Fruit fly (Drosophila melanogaster) whole organism, pupa: ENCODE results near the gene CG15548.

Experiments
- CG10348 ChIP-seq: fragments of 200-800 bp; sonication (Bioruptor generic); IDR thresholded peaks from 2 replicates; pipeline ENCODE4 v1.3.6; 2022; ENCODE audit warnings: missing biosample characterization, missing genetic modification characterization
- CG12605 ChIP-seq: fragments of 200-800 bp; sonication (Bioruptor generic); IDR thresholded peaks from 2 replicates; pipeline ENCODE4 v1.3.6; 2022; ENCODE audit warnings: missing biosample characterization, missing genetic modification characterization
- CG13204 ChIP-seq: fragments of 200-800 bp; sonication (Bioruptor generic); optimal IDR thresholded peaks from 2 replicates; lab custom pipeline; 2018; ENCODE audit warnings: missing biosample characterization, mild to moderate bottlenecking, missing genetic modification characterization, moderate library complexity
- CG14655 ChIP-seq: fragments of 200-800 bp; sonication (Bioruptor generic); optimal IDR thresholded peaks from 3 replicates; lab custom pipeline; 2017; ENCODE audit warnings: mild to moderate bottlenecking, missing biosample characterization, missing genetic modification reagents, missing genetic modification characterization
- CG15710 ChIP-seq: fragments of 200-800 bp; sonication (Bioruptor generic); optimal IDR thresholded peaks from 2 replicates; lab custom pipeline; 2018; ENCODE audit warnings: missing biosample characterization, mild to moderate bottlenecking, missing genetic modification characterization, moderate library complexity
- CG17806 ChIP-seq: fragments of 200-800 bp; sonication (Bioruptor generic); optimal IDR thresholded peaks from 2 replicates; lab custom pipeline; 2018; ENCODE audit warnings: missing biosample characterization, mild to moderate bottlenecking, missing genetic modification characterization, moderate library complexity
- CG32121 ChIP-seq: fragments of 200-800 bp; sonication (Bioruptor generic); IDR thresholded peaks from 2 replicates; pipeline ENCODE4 v1.3.6; 2022; ENCODE audit warnings: missing biosample characterization, missing genetic modification characterization
- CG34367 ChIP-seq: fragments of 200-800 bp; sonication (Bioruptor generic); optimal IDR thresholded peaks from 2 replicates; lab custom pipeline; 2018; ENCODE audit warnings: missing biosample characterization, mild to moderate bottlenecking, missing genetic modification characterization
- CG4496 ChIP-seq: fragments of 200-800 bp; sonication (Bioruptor generic); IDR thresholded peaks from 3 replicates; pipeline ENCODE4 v1.3.6; 2022; ENCODE audit warnings: missing biosample characterization, missing genetic modification characterization
- CG8159 ChIP-seq: fragments of 200-800 bp; sonication (Bioruptor generic); optimal IDR thresholded peaks from 3 replicates; lab custom pipeline; 2018; ENCODE audit warnings: missing biosample characterization, mild to moderate bottlenecking, missing genetic modification characterization, moderate library complexity
- CG8301 ChIP-seq: fragments of 200-800 bp; sonication (Bioruptor generic); optimal IDR thresholded peaks from 2 replicates; lab custom pipeline; 2018; ENCODE audit warnings: missing biosample characterization, mild to moderate bottlenecking, missing genetic modification characterization
- CG9948 ChIP-seq: fragments of 200-800 bp; sonication (Bioruptor generic); optimal IDR thresholded peaks from 2 replicates; lab custom pipeline; 2018; ENCODE audit warnings: missing biosample characterization, mild to moderate bottlenecking, missing genetic modification characterization, moderate library complexity
- D1 ChIP-seq: fragments of 200-800 bp; sonication (Bioruptor generic); optimal IDR thresholded peaks from 2 replicates; lab custom pipeline; 2018; ENCODE audit warnings: missing biosample characterization, mild to moderate bottlenecking, missing genetic modification characterization, moderate library complexity
- EcR ChIP-seq: fragments of 200-800 bp; sonication (Bioruptor generic); optimal IDR thresholded peaks from 3 replicates; lab custom pipeline; 2019; ENCODE audit warnings: missing biosample characterization, missing genetic modification characterization, mild to moderate bottlenecking, moderate library complexity, missing genetic modification reagents
- Pif1A ChIP-seq: fragments of 200-800 bp; sonication (Bioruptor generic); optimal IDR thresholded peaks from 3 replicates; lab custom pipeline; 2016; ENCODE audit warnings: missing biosample characterization, missing genetic modification characterization
- Pif1B ChIP-seq: fragments of 200-800 bp; sonication (Bioruptor generic); optimal IDR thresholded peaks from 3 replicates; lab custom pipeline; 2016; ENCODE audit warnings: missing biosample characterization, missing genetic modification characterization
- Snoo ChIP-seq: fragments of 200-800 bp; sonication (Bioruptor generic); optimal IDR thresholded peaks from 3 replicates; lab custom pipeline; 2017; ENCODE audit warnings: missing biosample characterization, mild to moderate bottlenecking, missing genetic modification characterization, inconsistent platforms
- fd96Ca ChIP-seq: fragments of 200-800 bp; sonication (Bioruptor generic); IDR thresholded peaks from 3 replicates; pipeline ENCODE4 v1.3.6; 2022; ENCODE audit warnings: missing biosample characterization, missing genetic modification characterization
- gl ChIP-seq: fragments of 200-800 bp; sonication (Bioruptor generic); optimal IDR thresholded peaks from 2 replicates; lab custom pipeline; 2018; ENCODE audit warnings: missing biosample characterization, mild to moderate bottlenecking, missing genetic modification characterization
- rn ChIP-seq: fragments of 200-800 bp; sonication (Bioruptor generic); IDR thresholded peaks from 2 replicates; pipeline ENCODE4 v1.3.6; 2022; ENCODE audit warnings: missing biosample characterization, missing genetic modification characterization

CG15548 gene

DNA sequence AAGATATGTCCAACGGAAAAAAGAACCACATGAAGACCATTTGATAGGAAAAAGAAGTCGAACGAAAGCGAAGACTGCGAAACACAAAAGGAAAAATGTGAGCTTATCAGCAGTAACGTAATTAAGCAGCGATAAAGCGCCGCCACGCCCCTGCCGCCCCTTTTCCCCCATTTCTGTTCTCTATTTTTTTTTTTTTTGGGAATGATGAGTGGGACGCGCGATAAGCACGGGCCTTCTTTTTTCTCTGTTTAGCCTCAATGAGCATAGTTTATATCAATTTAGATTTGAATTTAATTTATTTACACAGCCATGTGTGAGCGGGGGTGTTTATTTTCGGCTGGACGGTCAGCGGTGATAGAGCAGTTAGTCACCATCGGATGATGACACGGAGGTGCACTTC is 50.6 kb downstream of the CG15548 start:
- TF ChIP-seq CG8159 (tag; lab: Kevin White, UChicago) (no peak), EcR (GFP tag; lab: Kevin White, UChicago) (no peak), Pif1A (GFP tag; lab: Kevin White, UChicago) (no peak), Snoo (tag; lab: Kevin White, UChicago) (no peak), CG12605 (GFP tag; lab: Robert Waterston, UW) (no peak), CG13204 (GFP tag; lab: Kevin White, UChicago) (no peak), CG8301 (tag; lab: Kevin White, UChicago) (no peak), CG9948 (tag; lab: Kevin White, UChicago) (no peak), CG17806 (no peak), gl (no peak), CG14655 (GFP tag; lab: Kevin White, UChicago) (no peak), Pif1B (GFP tag; lab: Kevin White, UChicago) (no peak), CG32121 (GFP tag; lab: Robert Waterston, UW) (no peak), CG10348 (no peak), CG4496 (GFP tag; lab: Robert Waterston, UW) (no peak), fd96Ca (GFP tag; lab: Robert Waterston, UW) (no peak), CG34367 (tag; lab: Kevin White, UChicago) (no peak), D1 (no peak), CG15710 (tag; lab: Kevin White, UChicago) (no peak), rn (GFP tag; lab: Robert Waterston, UW) (no peak)
